Fruit fly (Drosophila melanogaster) whole organism, embryonic: ENCODE results near the gene Spn38F.

Source experiments
- Antp ChIP-seq: fragments of 200-800 bp; sonication (Bioruptor generic); optimal IDR thresholded peaks from 3 replicates; lab custom pipeline; 2016; ENCODE audit warnings: missing biosample characterization, missing genetic modification characterization
- Bgb ChIP-seq: fragments of 200-800 bp; sonication (Bioruptor generic); IDR thresholded peaks from 2 replicates; pipeline ENCODE4 v1.3.6; 2022; ENCODE audit warnings: missing biosample characterization, missing genetic modification characterization; ENCODE audit not compliant: partially characterized antibody
- CG12219 ChIP-seq: fragments of 200-800 bp; sonication (Bioruptor generic); optimal IDR thresholded peaks from 3 replicates; lab custom pipeline; 2018; ENCODE audit warnings: missing biosample characterization, mild to moderate bottlenecking, missing genetic modification characterization
- CG12299 ChIP-seq: fragments of 200-800 bp; sonication (Bioruptor generic); optimal IDR thresholded peaks from 2 replicates; lab custom pipeline; 2018; ENCODE audit warnings: missing biosample characterization, mild to moderate bottlenecking, missing genetic modification characterization
- CG12391 ChIP-seq: fragments of 200-800 bp; sonication (Bioruptor generic); optimal IDR thresholded peaks from 3 replicates; lab custom pipeline; 2018; ENCODE audit warnings: missing biosample characterization, mild to moderate bottlenecking, missing genetic modification characterization, moderate library complexity
- CG14050 ChIP-seq: fragments of 200-800 bp; sonication (Bioruptor generic); IDR thresholded peaks from 3 replicates; pipeline ENCODE4 v1.3.6; 2022; ENCODE audit warnings: missing biosample characterization, missing genetic modification characterization
- CG15514 ChIP-seq: fragments of 200-800 bp; sonication (Bioruptor generic); optimal IDR thresholded peaks from 3 replicates; lab custom pipeline; 2017; ENCODE audit warnings: missing biosample characterization, missing genetic modification characterization, mild to moderate bottlenecking, moderate library complexity, missing genetic modification reagents
- CG1602 ChIP-seq: fragments of 200-800 bp; sonication (Bioruptor generic); optimal IDR thresholded peaks from 3 replicates; lab custom pipeline; 2016; ENCODE audit warnings: missing biosample characterization, missing genetic modification characterization
- CG17328 ChIP-seq: fragments of 200-800 bp; sonication (Bioruptor generic); IDR thresholded peaks from 2 replicates; pipeline ENCODE4 v1.3.6; 2022; ENCODE audit warnings: missing biosample characterization, missing genetic modification characterization
- CG17385 ChIP-seq: fragments of 200-800 bp; sonication (Bioruptor generic); optimal IDR thresholded peaks from 3 replicates; lab custom pipeline; 2018; ENCODE audit warnings: missing biosample characterization, mild to moderate bottlenecking, missing genetic modification characterization
- CG18476 ChIP-seq: fragments of 200-800 bp; sonication (Bioruptor generic); optimal IDR thresholded peaks from 2 replicates; lab custom pipeline; 2016; ENCODE audit warnings: missing biosample characterization, mild to moderate bottlenecking, missing genetic modification characterization
- CG18599 ChIP-seq: fragments of 200-800 bp; sonication (Bioruptor generic); optimal IDR thresholded peaks from 3 replicates; lab custom pipeline; 2017; ENCODE audit warnings: missing biosample characterization, missing genetic modification characterization, mild to moderate bottlenecking, moderate library complexity, missing genetic modification reagents
- CG2129 ChIP-seq: fragments of 200-800 bp; sonication (Bioruptor generic); IDR thresholded peaks from 2 replicates; pipeline ENCODE4 v1.3.6; 2022; ENCODE audit warnings: missing biosample characterization, missing genetic modification characterization; ENCODE audit not compliant: partially characterized antibody
- CG2678 ChIP-seq: fragments of 200-800 bp; sonication (Bioruptor generic); optimal IDR thresholded peaks from 3 replicates; lab custom pipeline; 2019; ENCODE audit warnings: missing biosample characterization, mild to moderate bottlenecking, missing genetic modification characterization, moderate library complexity
- CG30403 ChIP-seq: fragments of 200-800 bp; sonication (Bioruptor generic); optimal IDR thresholded peaks from 3 replicates; lab custom pipeline; 2016; ENCODE audit warnings: missing biosample characterization, missing genetic modification characterization
- CG31441 ChIP-seq: fragments of 200-800 bp; sonication (Bioruptor generic); IDR thresholded peaks from 2 replicates; pipeline ENCODE4 v1.3.6; 2022; ENCODE audit warnings: missing biosample characterization, missing genetic modification characterization
- CG33557 ChIP-seq: fragments of 200-800 bp; sonication (Bioruptor generic); optimal IDR thresholded peaks from 2 replicates; lab custom pipeline; 2019; ENCODE audit warnings: missing biosample characterization, mild to moderate bottlenecking, missing genetic modification characterization, moderate library complexity
- CG3847 ChIP-seq: fragments of 200-800 bp; sonication (Bioruptor generic); IDR thresholded peaks from 2 replicates; pipeline ENCODE4 v1.3.6; 2022; ENCODE audit warnings: missing biosample characterization, missing genetic modification characterization
- CG4854 ChIP-seq: fragments of 200-800 bp; sonication (Bioruptor generic); optimal IDR thresholded peaks from 2 replicates; lab custom pipeline; 2016; ENCODE audit warnings: missing biosample characterization, missing genetic modification characterization, inconsistent platforms
- D19A ChIP-seq: fragments of 200-800 bp; optimal IDR thresholded peaks from 3 replicates; lab custom pipeline; 2019; ENCODE audit warnings: missing biosample characterization, mild to moderate bottlenecking, missing genetic modification characterization, moderate library complexity
- Fer3 ChIP-seq: fragments of 200-800 bp; sonication (Bioruptor generic); optimal IDR thresholded peaks from 2 replicates; lab custom pipeline; 2018; ENCODE audit warnings: missing biosample characterization, mild to moderate bottlenecking, missing genetic modification characterization, moderate library complexity
- HLH54F ChIP-seq: fragments of 200-800 bp; sonication (Bioruptor generic); optimal IDR thresholded peaks from 3 replicates; lab custom pipeline; 2016; ENCODE audit warnings: missing biosample characterization, missing genetic modification characterization
- HmgD ChIP-seq: fragments of 200-800 bp; sonication (Bioruptor generic); optimal IDR thresholded peaks from 3 replicates; lab custom pipeline; 2016; ENCODE audit warnings: missing biosample characterization, missing genetic modification characterization
- Hmx ChIP-seq: fragments of 200-800 bp; sonication (Bioruptor generic); optimal IDR thresholded peaks from 2 replicates; lab custom pipeline; 2016; ENCODE audit warnings: missing biosample characterization, missing genetic modification characterization
- Hr3 ChIP-seq: fragments of 200-800 bp; sonication (Bioruptor generic); optimal IDR thresholded peaks from 3 replicates; lab custom pipeline; 2016; ENCODE audit warnings: missing biosample characterization, missing genetic modification characterization
- MTF-1 ChIP-seq: fragments of 200-800 bp; sonication (Bioruptor generic); optimal IDR thresholded peaks from 2 replicates; lab custom pipeline; 2018; ENCODE audit warnings: missing biosample characterization, mild to moderate bottlenecking, missing genetic modification characterization, borderline replicate concordance
- Mrtf ChIP-seq: fragments of 200-800 bp; sonication (Bioruptor generic); IDR thresholded peaks from 3 replicates; pipeline ENCODE4 v1.3.6; 2022; ENCODE audit warnings: missing biosample characterization, missing genetic modification characterization
- Myb ChIP-seq: fragments of 200-800 bp; sonication (Bioruptor generic); optimal IDR thresholded peaks from 2 replicates; lab custom pipeline; 2016; ENCODE audit warnings: missing biosample characterization, missing genetic modification characterization
- NC2α ChIP-seq: fragments of 200-800 bp; sonication (Bioruptor generic); optimal IDR thresholded peaks from 2 replicates; lab custom pipeline; 2016; ENCODE audit warnings: missing biosample characterization, missing genetic modification characterization
- Sox100B ChIP-seq: fragments of 200-800 bp; sonication (Bioruptor generic); optimal IDR thresholded peaks from 3 replicates; lab custom pipeline; 2018; ENCODE audit warnings: missing biosample characterization, mild to moderate bottlenecking, missing genetic modification characterization
- Spps ChIP-seq: fragments of 200-800 bp; sonication (Bioruptor generic); optimal IDR thresholded peaks from 2 replicates; lab custom pipeline; 2018; ENCODE audit warnings: missing biosample characterization, mild to moderate bottlenecking, missing genetic modification characterization
- Taf1 ChIP-seq: fragments of 200-800 bp; sonication (Bioruptor generic); IDR thresholded peaks from 2 replicates; pipeline ENCODE4 v1.3.6; 2022; ENCODE audit warnings: missing biosample characterization, missing genetic modification characterization
- Xbp1 ChIP-seq: fragments of 200-800 bp; sonication (Bioruptor generic); optimal IDR thresholded peaks from 3 replicates; lab custom pipeline; 2016; ENCODE audit warnings: missing biosample characterization, mild to moderate bottlenecking, missing genetic modification characterization
- ase ChIP-seq: fragments of 200-800 bp; sonication (Bioruptor generic); IDR thresholded peaks from 3 replicates; pipeline ENCODE4 v1.3.6; 2022; ENCODE audit warnings: missing biosample characterization, missing genetic modification characterization
- bcd ChIP-seq: fragments of 200-800 bp; sonication (Bioruptor generic); optimal IDR thresholded peaks from 2 replicates; lab custom pipeline; 2017; ENCODE audit warnings: missing biosample characterization, mild to moderate bottlenecking, missing genetic modification characterization
- bowl ChIP-seq: fragments of 200-800 bp; sonication (Bioruptor generic); IDR thresholded peaks from 2 replicates; pipeline ENCODE4 v1.3.6; 2022; ENCODE audit warnings: missing biosample characterization, missing genetic modification characterization
- br ChIP-seq: fragments of >200 bp; optimal IDR thresholded peaks from 2 replicates; lab custom pipeline; 2017
- chm ChIP-seq: fragments of 200-800 bp; sonication (Bioruptor generic); IDR thresholded peaks from 2 replicates; pipeline ENCODE4 v1.3.6; 2022; ENCODE audit warnings: missing biosample characterization, missing genetic modification characterization
- eyg ChIP-seq: fragments of 200-800 bp; sonication (Bioruptor generic); optimal IDR thresholded peaks from 3 replicates; lab custom pipeline; 2016; ENCODE audit warnings: missing biosample characterization, missing genetic modification characterization
- fd64A ChIP-seq: fragments of 200-800 bp; sonication (Bioruptor generic); optimal IDR thresholded peaks from 3 replicates; lab custom pipeline; 2018; ENCODE audit warnings: missing biosample characterization, mild to moderate bottlenecking, missing genetic modification characterization
- jigr1 ChIP-seq: fragments of 200-800 bp; sonication (Bioruptor generic); IDR thresholded peaks from 3 replicates; pipeline ENCODE4 v1.3.6; 2022; ENCODE audit warnings: missing biosample characterization, missing genetic modification characterization
- lola ChIP-seq, 3 experiments: fragments of >200 bp in 2 of 3; fragments of 200-800 bp in 1 of 3; sonication (Bioruptor generic) in 1 of 3; optimal IDR thresholded peaks; 2 replicates each; lab custom pipeline; 2017 to 2019; ENCODE audit warnings: missing biosample characterization in 3 of 3, missing genetic modification characterization in 3 of 3, mild to moderate bottlenecking in 1 of 3, moderate library complexity in 1 of 3
- nerfin-1 ChIP-seq: fragments of 200-800 bp; sonication (Bioruptor generic); optimal IDR thresholded peaks from 3 replicates; lab custom pipeline; 2019; ENCODE audit warnings: missing biosample characterization, mild to moderate bottlenecking, missing genetic modification characterization, moderate library complexity
- pzg ChIP-seq: fragments of 200-800 bp; sonication (Bioruptor generic); optimal IDR thresholded peaks from 3 replicates; lab custom pipeline; 2018; ENCODE audit warnings: missing biosample characterization, mild to moderate bottlenecking, missing genetic modification characterization, moderate library complexity
- ro ChIP-seq: fragments of 200-800 bp; sonication (Bioruptor generic); IDR thresholded peaks from 2 replicates; pipeline ENCODE4 v1.3.6; 2022; ENCODE audit warnings: missing biosample characterization, missing genetic modification characterization
- sna ChIP-seq: fragments of 200-800 bp; sonication (Bioruptor generic); IDR thresholded peaks from 2 replicates; pipeline ENCODE4 v1.3.6; 2022; ENCODE audit warnings: missing biosample characterization, missing genetic modification characterization; ENCODE audit not compliant: partially characterized antibody
- tap ChIP-seq: fragments of 200-800 bp; optimal IDR thresholded peaks from 3 replicates; lab custom pipeline; 2019; ENCODE audit warnings: missing biosample characterization, mild to moderate bottlenecking, missing genetic modification characterization, moderate library complexity
- tgo ChIP-seq: fragments of 200-800 bp; sonication (Bioruptor generic); IDR thresholded peaks from 3 replicates; pipeline ENCODE4 v1.3.6; 2022; ENCODE audit warnings: missing biosample characterization, missing genetic modification characterization
- zen2 ChIP-seq: fragments of 200-800 bp; sonication (Bioruptor generic); IDR thresholded peaks from 3 replicates; pipeline ENCODE4 v1.3.6; 2022; ENCODE audit warnings: missing biosample characterization, missing genetic modification characterization; ENCODE audit not compliant: partially characterized antibody

Spn38F gene

DNA sequence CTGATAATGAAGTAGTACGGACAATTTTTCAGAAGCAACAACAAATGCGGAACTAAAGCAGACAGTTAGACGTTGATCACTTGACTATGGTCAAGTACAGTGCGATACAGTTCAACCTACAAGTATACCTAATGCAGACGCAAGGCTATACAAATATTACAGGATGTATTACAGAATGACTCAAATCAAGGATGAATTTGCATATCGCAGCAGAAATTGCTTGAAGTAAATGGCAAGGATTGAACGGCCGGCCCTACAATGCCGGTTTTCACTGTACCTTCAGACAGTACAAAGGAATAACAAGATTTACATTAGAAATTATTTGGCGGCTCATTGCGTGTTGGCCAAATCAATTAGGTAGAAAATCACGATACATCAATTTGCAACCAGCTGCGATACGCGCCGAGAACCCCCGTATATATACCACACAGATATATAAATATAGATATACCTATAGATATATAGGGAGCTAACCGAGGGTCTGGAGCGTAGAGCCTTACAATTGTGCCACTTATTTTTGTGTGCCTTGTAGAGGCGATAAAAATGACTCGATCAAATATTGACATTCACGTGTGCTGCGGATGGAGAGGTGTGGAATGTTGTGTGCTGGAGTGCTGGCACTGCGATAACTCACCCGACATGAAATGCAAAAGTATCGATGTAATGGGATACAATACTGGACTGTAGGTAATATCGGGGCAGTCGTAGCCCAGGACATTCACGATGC is 43.7 kb upstream of the Spn38F start (continued):
- TF ChIP-seq bowl (GFP tag; lab: Robert Waterston, UW) (no peak), lola (GFP tag; optimal IDR thresholded peaks at IDR 0.05; lab: Kevin White, UChicago) (no peak), fd64A (GFP tag; lab: Kevin White, UChicago) (no peak), Bgb (GFP tag; lab: Robert Waterston, UW) (no peak), CG14050 (peak; percentile 21; the same call in 1 of the 3 replicates), CG1602 (GFP tag; lab: Kevin White, UChicago) (no peak), Hr3 (GFP tag; lab: Kevin White, UChicago) (peak; percentile 25), ro (0 out of 2 replicates have a peak, but pooled peaks have one; percentile 12), CG17385 (GFP tag; lab: Kevin White, UChicago) (no peak), Taf1 (peak; percentile 76), ase (GFP tag; lab: Robert Waterston, UW) (0 out of 3 replicates have a peak, but pooled peaks have one; percentile 34), Xbp1 (peak; percentile 50), chm (GFP tag; lab: Robert Waterston, UW) (no peak), Hmx (GFP tag; lab: Kevin White, UChicago) (no peak), br (lab: Kevin White, UChicago) (no peak), sna (GFP tag; lab: Robert Waterston, UW) (no peak), pzg (GFP tag; lab: Kevin White, UChicago) (no peak), CG17328 (GFP tag; lab: Robert Waterston, UW) (peak; percentile 48), jigr1 (GFP tag; lab: Robert Waterston, UW) (no peak), Sox100B (peak; percentile 45), D19A (no peak), Spps (tag; lab: Kevin White, UChicago) (no peak), zen2 (no peak), NC2α (GFP tag; lab: Kevin White, UChicago) (no peak), MTF-1 (GFP tag; lab: Kevin White, UChicago) (no peak), CG31441 (GFP tag; lab: Robert Waterston, UW) (peak; percentile 40; the same call in 1 of the 2 replicates), CG12299 (no peak), Mrtf (GFP tag; lab: Robert Waterston, UW) (peak; percentile 73; the same call in 2 of the 3 replicates), nerfin-1 (no peak), CG12391 (tag; lab: Kevin White, UChicago) (no peak), eyg (GFP tag; lab: Kevin White, UChicago) (peak; percentile 5), CG33557 (GFP tag; lab: Kevin White, UChicago) (no peak), Myb (GFP tag; lab: Kevin White, UChicago) (peak; percentile 44), bcd (peak; percentile 50), CG4854 (no peak), Fer3 (tag; lab: Kevin White, UChicago) (peak; percentile 70), CG3847 (GFP tag; lab: Robert Waterston, UW) (peak; percentile 61), tgo (GFP tag; lab: Robert Waterston, UW) (no peak), CG30403 (peak; percentile 59), CG15514 (GFP tag; lab: Kevin White, UChicago) (peak; percentile 47), HLH54F (peak; percentile 59), CG18599 (GFP tag; lab: Kevin White, UChicago) (peak; percentile 84), CG2129 (GFP tag; lab: Robert Waterston, UW) (no peak), tap (tag; lab: Kevin White, UChicago) (no peak), HmgD (GFP tag; lab: Kevin White, UChicago) (no peak), CG2678 (tag; lab: Kevin White, UChicago) (peak; percentile 69), CG12219 (GFP tag; lab: Kevin White, UChicago) (no peak), Antp (GFP tag; lab: Kevin White, UChicago) (peak; percentile 67), CG18476 (GFP tag; lab: Kevin White, UChicago) (no peak)
